Worm (Caenorhabditis elegans): ENCODE measurements around the gene idpp-3.
"Not testable (repeated sequence)": the region's sequence is repeated elsewhere in the genome, so short reads cannot be mapped to it uniquely, and the experiment has no call there.

Gene idpp-3

DNA sequence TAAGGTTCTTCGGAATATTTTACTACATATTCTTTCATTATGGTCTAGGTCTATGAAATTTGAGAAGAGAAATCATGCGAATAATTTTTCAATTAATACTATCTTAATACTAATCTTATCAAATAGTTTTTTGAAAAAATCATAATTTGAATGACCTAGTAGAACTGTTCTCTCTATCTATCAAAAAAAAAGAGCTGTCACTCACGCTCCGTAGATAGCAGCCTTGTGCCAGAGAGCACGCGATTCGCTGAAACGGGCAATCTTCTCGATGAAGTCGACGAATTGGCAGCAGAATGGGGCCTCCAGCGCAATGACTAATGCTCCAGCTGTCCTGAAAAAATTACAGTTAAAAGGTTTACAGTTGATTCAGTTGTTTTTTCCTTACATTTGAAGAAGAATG is 8.2 kb upstream of the idpp-3 start:
- TF ChIP-seq ztf-4 (tag; optimal IDR thresholded peaks at IDR 0.05) (no peak), nhr-77 (tag; optimal IDR thresholded peaks at IDR 0.05) (no peak), nhr-129 (tag; optimal IDR thresholded peaks at IDR 0.05) (no peak), crh-2 (tag; optimal IDR thresholded peaks at IDR 0.05) (no peak), aly-2 (tag; optimal IDR thresholded peaks at IDR 0.05) (no peak), gmeb-1 (tag; optimal IDR thresholded peaks at IDR 0.05) (no peak), skn-1 (tag; optimal IDR thresholded peaks at IDR 0.05) (no peak), lsy-2 (tag; optimal IDR thresholded peaks at IDR 0.05) (no peak), nhr-237 (tag; optimal IDR thresholded peaks at IDR 0.05) (no peak), mbf-1 (tag; optimal IDR thresholded peaks at IDR 0.05) (no peak), nhr-11 (tag; optimal IDR thresholded peaks at IDR 0.05) (no peak), peb-1 (tag; optimal IDR thresholded peaks at IDR 0.05) (no peak)

DNA sequence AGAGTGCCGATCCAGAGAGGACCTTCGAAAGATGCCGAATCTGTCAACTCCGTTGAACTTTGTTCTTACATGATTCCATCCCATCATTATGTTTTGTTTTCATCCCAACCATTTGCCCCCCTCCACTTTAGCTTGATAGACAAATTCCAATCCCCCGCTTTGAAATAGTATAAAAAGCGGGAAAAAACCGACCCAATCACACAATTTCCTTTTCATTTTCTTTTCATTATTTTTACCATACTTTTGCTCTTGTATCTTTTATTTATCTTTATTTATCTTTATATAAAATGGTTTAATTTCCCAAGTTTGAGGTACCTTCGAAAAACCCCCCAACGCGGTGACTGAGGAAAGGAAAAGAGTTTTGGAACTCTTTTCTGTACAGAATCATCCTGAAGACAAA is 5.1 kb upstream of the idpp-3 start, which contains the start of gene F20D1.22:
F20D1.22 (plus strand) TSS at position 301 of the 400 bp plus-strand sequence.
- not testable (repeated sequence) for TF ChIP-seq nhr-6 (tag; optimal IDR thresholded peaks at IDR 0.05); sma-9 (GFP tag; optimal IDR thresholded peaks at IDR 0.05); sma-9 (tag; optimal IDR thresholded peaks at IDR 0.05); nhr-11 (tag; optimal IDR thresholded peaks at IDR 0.05)

- TF ChIP-seq F13H6.1 (tag; optimal IDR thresholded peaks at IDR 0.05) (no peak), blmp-1 (tag; optimal IDR thresholded peaks at IDR 0.05; ENCODE audit: insufficient read depth) (no peak), elt-3 (tag; optimal IDR thresholded peaks at IDR 0.05) (no peak), mdl-1 (tag; optimal IDR thresholded peaks at IDR 0.05) (no peak), nhr-12 (tag; optimal IDR thresholded peaks at IDR 0.05) (no peak), unc-62 (GFP tag; optimal IDR thresholded peaks at IDR 0.05) (no peak), lin-11 (tag; optimal IDR thresholded peaks at IDR 0.05) (no peak), sem-4 (tag; optimal IDR thresholded peaks at IDR 0.05) (no peak), egl-27 (tag; optimal IDR thresholded peaks at IDR 0.05) (no peak), ZK546.5 (tag; optimal IDR thresholded peaks at IDR 0.05) (no peak), unc-39 (tag; optimal IDR thresholded peaks at IDR 0.05) (no peak), nhr-10 (tag; optimal IDR thresholded peaks at IDR 0.05) (no peak), sma-3 (GFP tag; optimal IDR thresholded peaks at IDR 0.05) (no peak), lin-13 (GFP tag; optimal IDR thresholded peaks at IDR 0.05) (no peak), peb-1 (tag; optimal IDR thresholded peaks at IDR 0.05) (no peak), elt-1 (tag; optimal IDR thresholded peaks at IDR 0.05) (no peak), ama-1 (optimal IDR thresholded peaks at IDR 0.05) (no peak), nhr-129 (tag; optimal IDR thresholded peaks at IDR 0.05) (no peak)
These were observed 4.4 kb upstream of the idpp-3 start, which contains the start of gene F45B8.5 for ce11 chrX:14965761-14966160. TSS of gene F45B8.5 (plus strand) at chrX:14966061.

DNA sequence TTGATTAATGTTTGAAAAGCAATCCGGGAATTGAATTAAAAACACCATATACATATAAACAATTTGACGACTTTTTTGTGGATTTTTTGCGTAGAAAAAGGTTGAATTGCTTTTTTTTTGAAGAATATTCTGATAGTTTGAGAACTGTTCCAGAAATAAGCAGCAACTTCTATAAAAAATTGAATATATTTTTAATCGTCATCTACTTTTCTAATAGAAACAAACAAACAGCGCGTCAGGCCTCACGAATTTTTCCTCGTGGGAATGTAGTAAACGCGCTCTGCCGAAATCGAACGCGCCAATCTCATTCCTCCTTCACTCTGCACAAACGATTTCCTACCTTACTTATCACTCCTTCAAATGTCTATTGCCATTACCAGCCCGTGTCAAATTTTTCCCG is 2.9 kb upstream of the idpp-3 start, which contains the start of gene rgs-11:
rgs-11 (plus strand) TSS at position 301 of the 400 bp plus-strand sequence.
- TF ChIP-seq mbf-1 (tag; optimal IDR thresholded peaks at IDR 0.05) (no peak), gmeb-1 (tag; optimal IDR thresholded peaks at IDR 0.05) (no peak), sma-3 (GFP tag; optimal IDR thresholded peaks at IDR 0.05) (no peak), nhr-10 (tag; optimal IDR thresholded peaks at IDR 0.05) (no peak), fos-1 (tag; optimal IDR thresholded peaks at IDR 0.05) (no peak), unc-39 (tag; optimal IDR thresholded peaks at IDR 0.05) (no peak), zag-1 (tag; optimal IDR thresholded peaks at IDR 0.05) (no peak), sma-9 (GFP tag; optimal IDR thresholded peaks at IDR 0.05) (no peak), sma-9 (tag; optimal IDR thresholded peaks at IDR 0.05) (no peak), mdl-1 (tag; optimal IDR thresholded peaks at IDR 0.05) (no peak), aly-2 (tag; optimal IDR thresholded peaks at IDR 0.05) (no peak), ceh-16 (tag; optimal IDR thresholded peaks at IDR 0.05) (no peak)

DNA sequence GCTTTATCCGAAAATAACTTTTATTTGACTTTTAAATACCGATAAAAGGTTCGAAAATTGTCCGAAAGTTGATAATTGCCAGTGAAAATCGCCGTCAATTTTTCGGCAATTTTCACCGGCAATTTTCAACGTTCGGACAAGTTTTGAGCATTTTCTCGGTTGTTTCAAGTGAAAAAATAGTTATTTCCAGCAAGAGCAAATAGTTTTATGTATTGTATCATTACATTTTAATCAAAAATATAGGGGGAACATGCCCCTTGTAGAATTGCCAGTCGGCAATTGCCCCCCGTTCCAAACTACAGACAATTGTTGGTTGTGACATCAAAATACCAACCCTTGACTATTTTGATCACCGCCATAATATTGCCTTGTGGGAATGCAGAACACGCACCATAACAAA is 1.1 kb upstream of the idpp-3 start, which contains the start of gene rgs-10:
rgs-10 (plus strand) TSS at position 301 of the 400 bp plus-strand sequence.
- TF ChIP-seq F13H6.1 (tag; optimal IDR thresholded peaks at IDR 0.05) (no peak), alr-1 (tag; optimal IDR thresholded peaks at IDR 0.05) (no peak), mbf-1 (tag; optimal IDR thresholded peaks at IDR 0.05) (no peak), gmeb-1 (tag; optimal IDR thresholded peaks at IDR 0.05) (no peak), lin-11 (tag; optimal IDR thresholded peaks at IDR 0.05) (no peak), peb-1 (tag; optimal IDR thresholded peaks at IDR 0.05) (no peak), dmd-4 (tag; optimal IDR thresholded peaks at IDR 0.05) (no peak), ztf-1 (GFP tag; conservative IDR thresholded peaks at IDR 0.05) (no peak), nhr-237 (tag; optimal IDR thresholded peaks at IDR 0.05) (no peak), aly-2 (tag; optimal IDR thresholded peaks at IDR 0.05) (no peak), lsy-2 (tag; optimal IDR thresholded peaks at IDR 0.05) (no peak), egl-27 (tag; optimal IDR thresholded peaks at IDR 0.05) (no peak), crh-2 (tag; optimal IDR thresholded peaks at IDR 0.05) (no peak), ama-1 (optimal IDR thresholded peaks at IDR 0.05) (no peak), nhr-77 (tag; optimal IDR thresholded peaks at IDR 0.05) (no peak), lin-13 (GFP tag; optimal IDR thresholded peaks at IDR 0.05) (no peak), nhr-11 (tag; optimal IDR thresholded peaks at IDR 0.05) (no peak), sma-9 (GFP tag; optimal IDR thresholded peaks at IDR 0.05) (no peak), sma-9 (tag; optimal IDR thresholded peaks at IDR 0.05) (no peak)
